Worm (Caenorhabditis elegans): ENCODE measurements around the gene R107.5.
A peak's percentile ranks its signal among the peaks of the same experiment; 100 is the strongest.

Gene R107.5

ce11 chrIII:9091392-9092291 lies 38.1 kb upstream of the R107.5 start, which contains the start of gene glp-1:
TSS of gene glp-1 (plus strand) at chrIII:9092241.
- TF ChIP-seq blmp-1 (tag; optimal IDR thresholded peaks at IDR 0.05) = peak; percentile 68
- no peak for TF ChIP-seq C16A3.4 (tag; optimal IDR thresholded peaks at IDR 0.05)
- TF ChIP-seq sup-37 (GFP tag; optimal IDR thresholded peaks at IDR 0.05) = no peak
- TF ChIP-seq alr-1 (tag; optimal IDR thresholded peaks at IDR 0.05; ENCODE audit: borderline replicate concordance) = no peak

ce11 chrIII:9089325-9089823 lies 35.8 kb upstream of the R107.5 start, which contains the start of the genes mccc-2 and mrpl-44:
TSS of gene mccc-2 (minus strand) at chrIII:9089375.
TSS of gene mrpl-44 (minus strand) at chrIII:9089375.
- TF ChIP-seq lsy-2 (tag; optimal IDR thresholded peaks at IDR 0.05) (no peak), unc-98 (GFP tag; IDR thresholded peaks at IDR 0.05) (no peak), nhr-20 (tag; optimal IDR thresholded peaks at IDR 0.05) (peak; percentile 23), nhr-19 (GFP tag; conservative IDR thresholded peaks at IDR 0.05) (0 out of 2 replicates have a peak, but pooled peaks have one; percentile 7), mef-2 (tag; optimal IDR thresholded peaks at IDR 0.05) (no peak), rnt-1 (tag; optimal IDR thresholded peaks at IDR 0.05) (peak; percentile 55), nhr-237 (tag; optimal IDR thresholded peaks at IDR 0.05) (no peak), tbx-2 (tag; optimal IDR thresholded peaks at IDR 0.05) (no peak), fkh-4 (tag; optimal IDR thresholded peaks at IDR 0.05; ENCODE audit: borderline replicate concordance) (no peak), zip-4 (GFP tag; optimal IDR thresholded peaks at IDR 0.05) (no peak), xbp-1 (tag; optimal IDR thresholded peaks at IDR 0.05) (peak; percentile 33), unc-30 (tag; optimal IDR thresholded peaks at IDR 0.05) (no peak), F16B12.6 (tag; optimal IDR thresholded peaks at IDR 0.05) (peak; percentile 23), unc-62 (GFP tag; optimal IDR thresholded peaks at IDR 0.05) (no peak), sox-4 (tag; optimal IDR thresholded peaks at IDR 0.05) (no peak), nhr-28 (tag; optimal IDR thresholded peaks at IDR 0.05) (no peak), lir-3 (tag; optimal IDR thresholded peaks at IDR 0.05; ENCODE audit: poor library complexity) (no peak), nhr-76 (tag; optimal IDR thresholded peaks at IDR 0.05) (no peak), isw-1 (GFP tag; IDR thresholded peaks at IDR 0.05) (peak; percentile 39), dpl-1 (GFP tag; optimal IDR thresholded peaks at IDR 0.05) (peak; percentile 83 to 92 (median 92)), swsn-7 (tag; optimal IDR thresholded peaks at IDR 0.05) (peak; percentile 30), nhr-85 (tag) (peak; percentile 46), ceh-8 (GFP tag; optimal IDR thresholded peaks at IDR 0.05) (no peak), hlh-4 (tag; optimal IDR thresholded peaks at IDR 0.05) (no peak), pax-3 (tag; optimal IDR thresholded peaks at IDR 0.05) (no peak), ceh-63 (GFP tag; optimal IDR thresholded peaks at IDR 0.05) (no peak), nhr-12 (tag; optimal IDR thresholded peaks at IDR 0.05) (no peak), ets-5 (GFP tag; IDR thresholded peaks at IDR 0.05) (no peak), fkh-10 (GFP tag; optimal IDR thresholded peaks at IDR 0.05) (no peak), vab-15 (tag; optimal IDR thresholded peaks at IDR 0.05) (no peak), nhr-71 (tag; optimal IDR thresholded peaks at IDR 0.05) (no peak), unc-130 (tag; optimal IDR thresholded peaks at IDR 0.05) (no peak), pag-3 (tag; optimal IDR thresholded peaks at IDR 0.05; ENCODE audit: borderline replicate concordance, insufficient read depth) (no peak), lin-15B (tag; optimal IDR thresholded peaks at IDR 0.05) (peak; percentile 33), mdl-1 (tag; optimal IDR thresholded peaks at IDR 0.05) (no peak), pqm-1 (tag; optimal IDR thresholded peaks at IDR 0.05) (no peak), nhr-47 (tag; optimal IDR thresholded peaks at IDR 0.05) (no peak), lin-35 (GFP tag; optimal IDR thresholded peaks at IDR 0.05) (peak; percentile 90 to 95), efl-1 (optimal IDR thresholded peaks at IDR 0.05) (peak; percentile 35 to 92), efl-1 (GFP tag; optimal IDR thresholded peaks at IDR 0.05 in 1 of 2) (peak; percentile 92 to 99), Y116A8C.19 (tag; optimal IDR thresholded peaks at IDR 0.05; ENCODE audit: borderline replicate concordance) (no peak), hlh-17 (GFP tag; optimal IDR thresholded peaks at IDR 0.05; ENCODE audit: borderline replicate concordance) (no peak), ceh-82 (tag; optimal IDR thresholded peaks at IDR 0.05) (peak in 2 of 3 experiments; percentile 14 to 25), alr-1 (tag; optimal IDR thresholded peaks at IDR 0.05; ENCODE audit: borderline replicate concordance) (no peak)

Data from whole organism, L1 larva.